Worm (Caenorhabditis elegans) whole organism, L1 larva: ENCODE data around the gene T21H3.5.

Source experiments
- C16A3.4 ChIP-seq: fragments of 150-350 bp; optimal IDR thresholded peaks from 2 replicates; lab custom pipeline; 2014; ENCODE audit warnings: missing biosample characterization, missing genetic modification characterization
- C34B4.2 ChIP-seq: sonication (generic microtip); optimal IDR thresholded peaks from 2 replicates; lab custom pipeline; 2017; ENCODE audit warnings: mild to moderate bottlenecking, missing genetic modification characterization, missing compliant biosample characterization
- F16B12.6 ChIP-seq: fragments of 150-350 bp; optimal IDR thresholded peaks from 2 replicates; lab custom pipeline; 2014; ENCODE audit warnings: missing biosample characterization, missing genetic modification characterization
- Y116A8C.19 ChIP-seq: sonication (generic microtip); optimal IDR thresholded peaks from 2 replicates; lab custom pipeline; 2016; ENCODE audit warnings: missing compliant biosample characterization, missing genetic modification characterization, borderline replicate concordance
- aly-2 ChIP-seq: fragments of 150-350 bp; optimal IDR thresholded peaks from 2 replicates; lab custom pipeline; 2014; ENCODE audit warnings: missing biosample characterization, missing genetic modification characterization
- ama-1 ChIP-seq: fragments of 150-350 bp; optimal IDR thresholded peaks from 2 replicates; lab custom pipeline; 2014
- ceh-8 ChIP-seq: fragments of 200-800 bp; sonication (Bioruptor generic); optimal IDR thresholded peaks from 2 replicates; lab custom pipeline; 2018; ENCODE audit warnings: mild to moderate bottlenecking, missing genetic modification characterization, moderate library complexity, missing compliant biosample characterization
- ceh-82 ChIP-seq, 3 experiments: fragments of 150-350 bp in 1 of 3; sonication (generic microtip) in 2 of 3; optimal IDR thresholded peaks; 2 replicates each; lab custom pipeline; 2014 to 2017; ENCODE audit warnings: missing biosample characterization in 3 of 3, missing genetic modification characterization in 3 of 3
- ceh-90 ChIP-seq: sonication (generic microtip); optimal IDR thresholded peaks from 2 replicates; lab custom pipeline; 2016; ENCODE audit warnings: missing genetic modification characterization, missing compliant biosample characterization
- ces-1 ChIP-seq: fragments of 150-350 bp; optimal IDR thresholded peaks from 2 replicates; lab custom pipeline; 2014; ENCODE audit warnings: missing biosample characterization, missing genetic modification reagents, missing genetic modification characterization
- dsc-1 ChIP-seq: sonication (generic microtip); optimal IDR thresholded peaks from 2 replicates; lab custom pipeline; 2016; ENCODE audit warnings: mild to moderate bottlenecking, missing genetic modification characterization, missing compliant biosample characterization
- egl-13 ChIP-seq: sonication (generic microtip); optimal IDR thresholded peaks from 2 replicates; lab custom pipeline; 2016; ENCODE audit warnings: missing genotype, missing genetic modification reagents, missing genetic modification characterization, missing compliant biosample characterization
- fkh-10 ChIP-seq: sonication (generic microtip); optimal IDR thresholded peaks from 2 replicates; lab custom pipeline; 2017; ENCODE audit warnings: missing biosample characterization, missing genetic modification reagents, missing genetic modification characterization
- fkh-8 ChIP-seq: sonication (generic microtip); optimal IDR thresholded peaks from 2 replicates; lab custom pipeline; 2016; ENCODE audit warnings: mild to moderate bottlenecking, missing genetic modification characterization, missing compliant biosample characterization
- grh-1 ChIP-seq: fragments of 200-800 bp; sonication (Bioruptor generic); IDR thresholded peaks from 2 replicates; pipeline ENCODE4 v1.3.6; 2022; ENCODE audit warnings: missing genetic modification reagents, missing genetic modification characterization, missing compliant biosample characterization
- hlh-4 ChIP-seq: sonication (generic microtip); optimal IDR thresholded peaks from 2 replicates; lab custom pipeline; 2016; ENCODE audit warnings: mild to moderate bottlenecking, missing genetic modification characterization, missing compliant biosample characterization
- hpl-2 ChIP-seq: fragments of 150-350 bp; optimal IDR thresholded peaks from 2 replicates; lab custom pipeline; 2014; ENCODE audit warnings: missing biosample characterization, missing genetic modification reagents, missing genetic modification characterization
- isw-1 ChIP-seq: fragments of 200-800 bp; sonication (Bioruptor generic); IDR thresholded peaks from 2 replicates; pipeline ENCODE4 v1.3.6; 2022; ENCODE audit warnings: missing genetic modification characterization, missing compliant biosample characterization
- jun-1 ChIP-seq: fragments of 150-350 bp; optimal IDR thresholded peaks from 2 replicates; lab custom pipeline; 2014; ENCODE audit warnings: missing biosample characterization, missing genetic modification reagents, missing genetic modification characterization
- lin-13 ChIP-seq: fragments of 150-350 bp; optimal IDR thresholded peaks from 2 replicates; lab custom pipeline; 2014; ENCODE audit warnings: missing biosample characterization, missing genetic modification reagents, missing genetic modification characterization
- lin-15B ChIP-seq: fragments of 150-350 bp; sonication (generic microtip); optimal IDR thresholded peaks from 3 replicates; lab custom pipeline; 2014; ENCODE audit warnings: missing biosample characterization, missing genetic modification characterization
- lin-35 ChIP-seq, 2 experiments: fragments of 150-350 bp; optimal IDR thresholded peaks; 2 replicates each; lab custom pipeline; 2014; ENCODE audit warnings: missing biosample characterization in 2 of 2, missing genetic modification characterization in 2 of 2, missing genetic modification reagents in 2 of 2
- lin-39 ChIP-seq: fragments of 150-350 bp; optimal IDR thresholded peaks from 2 replicates; lab custom pipeline; 2014; ENCODE audit warnings: missing biosample characterization, missing genetic modification reagents, missing genetic modification characterization
- lir-3 ChIP-seq: sonication (generic microtip); optimal IDR thresholded peaks from 2 replicates; lab custom pipeline; 2016; ENCODE audit warnings: mild to moderate bottlenecking, missing genetic modification characterization, moderate library complexity, missing compliant biosample characterization; ENCODE audit not compliant: poor library complexity
- lsy-2 ChIP-seq, 2 experiments: fragments of 150-350 bp; optimal IDR thresholded peaks; 2 replicates each; lab custom pipeline; 2014; ENCODE audit warnings: missing biosample characterization in 2 of 2, missing genetic modification characterization in 2 of 2
- mab-9 ChIP-seq: fragments of 200-800 bp; sonication (Bioruptor generic); IDR thresholded peaks from 2 replicates; pipeline ENCODE4 v1.3.6; 2022; ENCODE audit warnings: missing genetic modification reagents, missing genetic modification characterization, missing compliant biosample characterization
- mdl-1 ChIP-seq, 2 experiments: fragments of 150-350 bp; optimal IDR thresholded peaks; 2 replicates each; lab custom pipeline; 2014 to 2017; ENCODE audit warnings: missing biosample characterization in 2 of 2, missing genetic modification characterization in 2 of 2, inconsistent platforms in 1 of 2
- mef-2 ChIP-seq: fragments of 150-350 bp; optimal IDR thresholded peaks from 2 replicates; lab custom pipeline; 2014; ENCODE audit warnings: missing biosample characterization, missing genetic modification characterization
- mep-1 ChIP-seq: fragments of 150-350 bp; optimal IDR thresholded peaks from 2 replicates; lab custom pipeline; 2014; ENCODE audit warnings: missing biosample characterization, missing genetic modification characterization
- nhr-12 ChIP-seq: sonication (generic microtip); optimal IDR thresholded peaks from 2 replicates; lab custom pipeline; 2017; ENCODE audit warnings: missing biosample characterization, missing genetic modification characterization
- nhr-19 ChIP-seq: fragments of 200-800 bp; sonication (Bioruptor generic); conservative IDR thresholded peaks from 2 replicates; pipeline ENCODE4 v1.3.6; 2022; ENCODE audit warnings: missing genetic modification characterization, missing compliant biosample characterization
- nhr-20 ChIP-seq: sonication (generic microtip); optimal IDR thresholded peaks from 2 replicates; lab custom pipeline; 2016; ENCODE audit warnings: mild to moderate bottlenecking, missing genetic modification characterization, missing compliant biosample characterization
- nhr-28 ChIP-seq: fragments of 150-350 bp; optimal IDR thresholded peaks from 2 replicates; lab custom pipeline; 2014; ENCODE audit warnings: missing biosample characterization, missing genetic modification characterization
- nhr-47 ChIP-seq: sonication (generic microtip); optimal IDR thresholded peaks from 2 replicates; lab custom pipeline; 2016; ENCODE audit warnings: mild to moderate bottlenecking, missing genetic modification characterization, moderate library complexity, missing compliant biosample characterization
- nhr-71 ChIP-seq: sonication (generic microtip); optimal IDR thresholded peaks from 2 replicates; lab custom pipeline; 2016; ENCODE audit warnings: mild to moderate bottlenecking, missing genetic modification characterization, moderate library complexity, missing compliant biosample characterization
- nhr-76 ChIP-seq: sonication (generic microtip); optimal IDR thresholded peaks from 2 replicates; lab custom pipeline; 2017; ENCODE audit warnings: missing biosample characterization, missing genetic modification characterization
- nhr-77 ChIP-seq: fragments of 150-350 bp; optimal IDR thresholded peaks from 2 replicates; lab custom pipeline; 2014; ENCODE audit warnings: missing biosample characterization, missing genetic modification characterization
- nhr-85 ChIP-seq: sonication (generic microtip); peaks from one replicate; lab custom pipeline; 2016; ENCODE audit warnings: missing genetic modification characterization, inconsistent platforms, missing compliant biosample characterization
- pag-3 ChIP-seq: sonication (generic microtip); optimal IDR thresholded peaks from 2 replicates; lab custom pipeline; 2017; ENCODE audit warnings: missing genetic modification characterization, mild to moderate bottlenecking, missing compliant biosample characterization, antibody characterized with exemption, borderline replicate concordance; ENCODE audit not compliant: insufficient read depth
- rnt-1 ChIP-seq: sonication (generic microtip); optimal IDR thresholded peaks from 2 replicates; lab custom pipeline; 2016; ENCODE audit warnings: mild to moderate bottlenecking, missing genetic modification characterization, moderate library complexity, missing compliant biosample characterization
- snpc-4 ChIP-seq: fragments of 150-350 bp; optimal IDR thresholded peaks from 2 replicates; lab custom pipeline; 2014; ENCODE audit warnings: missing biosample characterization, missing genetic modification characterization
- snu-23 ChIP-seq: sonication (generic microtip); optimal IDR thresholded peaks from 2 replicates; lab custom pipeline; 2016; ENCODE audit warnings: missing genetic modification characterization, missing compliant biosample characterization
- sox-4 ChIP-seq: sonication (generic microtip); optimal IDR thresholded peaks from 2 replicates; lab custom pipeline; 2016; ENCODE audit warnings: missing genetic modification characterization, missing compliant biosample characterization
- sup-37 ChIP-seq: fragments of 200-800 bp; sonication (Bioruptor generic); optimal IDR thresholded peaks from 2 replicates; lab custom pipeline; 2018; ENCODE audit warnings: mild to moderate bottlenecking, missing genetic modification characterization, missing compliant biosample characterization
- tbx-2 ChIP-seq: sonication (generic microtip); optimal IDR thresholded peaks from 2 replicates; lab custom pipeline; 2016; ENCODE audit warnings: missing genetic modification characterization, missing compliant biosample characterization
- tlp-1 ChIP-seq: fragments of 150-350 bp; optimal IDR thresholded peaks from 2 replicates; lab custom pipeline; 2014; ENCODE audit warnings: missing biosample characterization, missing genetic modification characterization
- unc-30 ChIP-seq: sonication (generic microtip); optimal IDR thresholded peaks from 2 replicates; lab custom pipeline; 2017; ENCODE audit warnings: missing biosample characterization, missing genetic modification characterization
- unc-62 ChIP-seq: fragments of 150-350 bp; optimal IDR thresholded peaks from 2 replicates; lab custom pipeline; 2014; ENCODE audit warnings: missing biosample characterization, missing genetic modification reagents, missing genetic modification characterization
- unc-86 ChIP-seq: sonication (generic microtip); optimal IDR thresholded peaks from 2 replicates; lab custom pipeline; 2016; ENCODE audit warnings: missing genetic modification characterization, missing compliant biosample characterization
- unc-98 ChIP-seq: fragments of 200-800 bp; sonication (Bioruptor generic); IDR thresholded peaks from 2 replicates; pipeline ENCODE4 v1.3.6; 2022; ENCODE audit warnings: missing genetic modification characterization, missing compliant biosample characterization
- xbp-1 ChIP-seq: sonication (generic microtip); optimal IDR thresholded peaks from 2 replicates; lab custom pipeline; 2016; ENCODE audit warnings: missing genetic modification characterization, missing compliant biosample characterization
- zag-1 ChIP-seq: fragments of 150-350 bp; optimal IDR thresholded peaks from 2 replicates; lab custom pipeline; 2014; ENCODE audit warnings: missing biosample characterization, missing genetic modification characterization
- zip-4 ChIP-seq: fragments of 200-800 bp; sonication (Bioruptor generic); optimal IDR thresholded peaks from 2 replicates; lab custom pipeline; 2018; ENCODE audit warnings: mild to moderate bottlenecking, missing genetic modification characterization, moderate library complexity, missing compliant biosample characterization
- ztf-11 ChIP-seq, 2 experiments: sonication (generic microtip); optimal IDR thresholded peaks; 2 replicates each; lab custom pipeline; 2016 to 2017; ENCODE audit warnings: missing genetic modification characterization in 2 of 2, missing biosample characterization in 1 of 2, missing compliant biosample characterization in 1 of 2
- ztf-4 ChIP-seq: fragments of 150-350 bp; optimal IDR thresholded peaks from 2 replicates; lab custom pipeline; 2014; ENCODE audit warnings: missing biosample characterization, missing genetic modification characterization

Gene T21H3.5

ce11 chrV:1158247-1158646 is 5.8 kb downstream of the T21H3.5 start:
- TF ChIP-seq ama-1 (peak; percentile 23), ces-1 (GFP tag; lab: Kevin White, UChicago) (no peak), Y116A8C.19 (no peak), zag-1 (tag; lab: Kevin White, UChicago) (no peak), lin-39 (no peak), mdl-1 (tag; optimal IDR thresholded peaks at IDR 0.05; lab: Kevin White, UChicago) (no peak), lin-35 (GFP tag; optimal IDR thresholded peaks at IDR 0.05; lab: Kevin White, UChicago) (no peak), mab-9 (GFP tag; lab: Robert Waterston, UW) (no peak), hlh-4 (tag; lab: Kevin White, UChicago) (no peak), unc-86 (no peak), unc-98 (GFP tag; lab: Robert Waterston, UW) (no peak), xbp-1 (no peak), C34B4.2 (tag; lab: Kevin White, UChicago) (peak; percentile 11), sox-4 (tag; lab: Kevin White, UChicago) (no peak), mef-2 (no peak), fkh-10 (GFP tag; lab: Kevin White, UChicago) (peak; percentile 5), mep-1 (tag; lab: Kevin White, UChicago) (no peak), ceh-82 (tag; optimal IDR thresholded peaks at IDR 0.05; lab: Kevin White, UChicago) (no peak), nhr-19 (GFP tag; lab: Robert Waterston, UW) (no peak), lsy-2 (tag; optimal IDR thresholded peaks at IDR 0.05; lab: Kevin White, UChicago) (peak in 1 of 2 experiments; percentile 6), aly-2 (no peak), nhr-20 (tag; lab: Kevin White, UChicago) (no peak), hpl-2 (GFP tag; lab: Kevin White, UChicago) (no peak), nhr-47 (tag; lab: Kevin White, UChicago) (peak; percentile 11), nhr-28 (tag; lab: Kevin White, UChicago) (no peak), jun-1 (no peak), unc-30 (no peak), snu-23 (GFP tag; lab: Kevin White, UChicago) (no peak), egl-13 (tag; lab: Kevin White, UChicago) (no peak), snpc-4 (tag; lab: Kevin White, UChicago) (no peak), pag-3 (tag; lab: Kevin White, UChicago) (no peak), tbx-2 (tag; lab: Kevin White, UChicago) (no peak), lir-3 (no peak), C16A3.4 (no peak), unc-62 (no peak), ceh-8 (GFP tag; lab: Kevin White, UChicago) (no peak), nhr-85 (no peak), ceh-90 (tag; lab: Kevin White, UChicago) (no peak), isw-1 (no peak), nhr-76 (tag; lab: Kevin White, UChicago) (no peak), fkh-8 (tag; lab: Kevin White, UChicago) (no peak), rnt-1 (tag; lab: Kevin White, UChicago) (peak; percentile 27), F16B12.6 (tag; lab: Kevin White, UChicago) (no peak), zip-4 (GFP tag; lab: Kevin White, UChicago) (no peak), ztf-4 (tag; lab: Kevin White, UChicago) (peak; percentile 69), tlp-1 (no peak), dsc-1 (peak; percentile 30), nhr-12 (no peak), nhr-71 (tag; lab: Kevin White, UChicago) (peak; percentile 4), nhr-77 (tag; lab: Kevin White, UChicago) (no peak), ztf-11 (tag; optimal IDR thresholded peaks at IDR 0.05; lab: Kevin White, UChicago) (no peak), sup-37 (GFP tag; lab: Kevin White, UChicago) (no peak), lin-13 (GFP tag; lab: Kevin White, UChicago) (no peak), grh-1 (GFP tag; lab: Robert Waterston, UW) (no peak), lin-15B (tag; lab: Kevin White, UChicago) (no peak)
